Worm (Caenorhabditis elegans): ENCODE results near the gene C50E3.7.

ce11 chrV:7601443-7601842 lies 3.3 kb upstream of the C50E3.7 start, which contains the start of gene scl-26:
- no peak for TF ChIP-seq fkh-10 (GFP tag; optimal IDR thresholded peaks at IDR 0.05)
- TF ChIP-seq egl-27 (tag; optimal IDR thresholded peaks at IDR 0.05) = no peak
- no peak for TF ChIP-seq arid-1 (GFP tag; conservative IDR thresholded peaks at IDR 0.05)
- no peak for TF ChIP-seq skn-1 (tag; optimal IDR thresholded peaks at IDR 0.05)
- no peak for TF ChIP-seq nhr-25 (tag; optimal IDR thresholded peaks at IDR 0.05; ENCODE audit: borderline replicate concordance, insufficient read depth)
- no peak for TF ChIP-seq ZK337.2 (GFP tag; IDR thresholded peaks at IDR 0.05)
- no peak for TF ChIP-seq unc-62 (GFP tag; optimal IDR thresholded peaks at IDR 0.05 in 1 of 2)
- no peak for TF ChIP-seq unc-62 (tag; optimal IDR thresholded peaks at IDR 0.05)

Data from whole organism, L4 larva.